Fruit fly (Drosophila melanogaster) whole organism, embryonic: ENCODE data around the gene CG33191.
A peak's percentile ranks its signal among the peaks of the same experiment; 100 is the strongest.

Experiments used
- ATbp ChIP-seq: fragments of 200-800 bp; sonication (Bioruptor generic); optimal IDR thresholded peaks from 2 replicates; lab custom pipeline; 2017; ENCODE audit warnings: missing biosample characterization, mild to moderate bottlenecking, missing genetic modification characterization, missing genetic modification reagents
- Ada2b ChIP-seq: fragments of 200-800 bp; sonication (Bioruptor generic); IDR thresholded peaks from 2 replicates; pipeline ENCODE4 v1.3.6; 2022; ENCODE audit warnings: missing biosample characterization, missing genetic modification characterization
- CG10267 ChIP-seq: fragments of 200-800 bp; sonication (Bioruptor generic); optimal IDR thresholded peaks from 2 replicates; lab custom pipeline; 2018; ENCODE audit warnings: missing biosample characterization, mild to moderate bottlenecking, missing genetic modification characterization, moderate library complexity
- CG10366 ChIP-seq: fragments of 200-800 bp; sonication (Bioruptor generic); IDR thresholded peaks from 2 replicates; pipeline ENCODE4 v1.3.6; 2022; ENCODE audit warnings: missing biosample characterization, missing genetic modification characterization
- CG11398 ChIP-seq: fragments of 200-800 bp; sonication (Bioruptor generic); optimal IDR thresholded peaks from 2 replicates; lab custom pipeline; 2016; ENCODE audit warnings: missing biosample characterization, missing genetic modification characterization
- CG11504 ChIP-seq: fragments of 200-800 bp; sonication (Bioruptor generic); optimal IDR thresholded peaks from 3 replicates; lab custom pipeline; 2019; ENCODE audit warnings: missing biosample characterization, mild to moderate bottlenecking, missing genetic modification characterization, moderate library complexity
- CG11696 ChIP-seq: fragments of 200-800 bp; sonication (Bioruptor generic); IDR thresholded peaks from 2 replicates; pipeline ENCODE4 v1.3.6; 2022; ENCODE audit warnings: missing biosample characterization, missing genetic modification characterization
- CG12659 ChIP-seq: fragments of 200-800 bp; sonication (Bioruptor generic); optimal IDR thresholded peaks from 3 replicates; lab custom pipeline; 2017; ENCODE audit warnings: mild to moderate bottlenecking, missing biosample characterization, missing genetic modification reagents, missing genetic modification characterization
- CG13296 ChIP-seq: fragments of 200-800 bp; sonication (Bioruptor generic); optimal IDR thresholded peaks from 3 replicates; lab custom pipeline; 2018; ENCODE audit warnings: missing biosample characterization, mild to moderate bottlenecking, missing genetic modification characterization
- CG14441 ChIP-seq: fragments of 200-800 bp; sonication (Bioruptor generic); IDR thresholded peaks from 2 replicates; pipeline ENCODE4 v1.3.6; 2022; ENCODE audit warnings: missing biosample characterization, missing genetic modification characterization
- CG14860 ChIP-seq: fragments of 200-800 bp; sonication (Bioruptor generic); IDR thresholded peaks from 3 replicates; pipeline ENCODE4 v1.3.6; 2022; ENCODE audit warnings: missing biosample characterization, missing genetic modification characterization; ENCODE audit not compliant: partially characterized antibody
- CG18619 ChIP-seq: fragments of 200-800 bp; sonication (Bioruptor generic); optimal IDR thresholded peaks from 3 replicates; lab custom pipeline; 2017; ENCODE audit warnings: missing biosample characterization, mild to moderate bottlenecking, missing genetic modification characterization
- CG2202 ChIP-seq: fragments of 200-800 bp; sonication (Bioruptor generic); optimal IDR thresholded peaks from 2 replicates; lab custom pipeline; 2018; ENCODE audit warnings: missing biosample characterization, mild to moderate bottlenecking, missing genetic modification characterization
- CG30431 ChIP-seq: fragments of 200-800 bp; sonication (Bioruptor generic); optimal IDR thresholded peaks from 2 replicates; lab custom pipeline; 2017; ENCODE audit warnings: missing biosample characterization, missing genetic modification characterization
- CG31365 ChIP-seq: fragments of 200-800 bp; sonication (Bioruptor generic); optimal IDR thresholded peaks from 2 replicates; lab custom pipeline; 2018; ENCODE audit warnings: missing biosample characterization, mild to moderate bottlenecking, missing genetic modification characterization
- CG32767 ChIP-seq: fragments of 200-800 bp; sonication (Bioruptor generic); IDR thresholded peaks from 2 replicates; pipeline ENCODE4 v1.3.6; 2022; ENCODE audit warnings: missing biosample characterization, missing genetic modification characterization
- CG33213 ChIP-seq: fragments of 200-800 bp; sonication (Bioruptor generic); optimal IDR thresholded peaks from 3 replicates; lab custom pipeline; 2016; ENCODE audit warnings: missing biosample characterization, missing genetic modification characterization
- CG34224 ChIP-seq: fragments of 200-800 bp; sonication (Bioruptor generic); IDR thresholded peaks from 3 replicates; pipeline ENCODE4 v1.3.6; 2022; ENCODE audit warnings: missing biosample characterization, missing genetic modification characterization; ENCODE audit not compliant: partially characterized antibody
- CG3847 ChIP-seq: fragments of 200-800 bp; sonication (Bioruptor generic); IDR thresholded peaks from 2 replicates; pipeline ENCODE4 v1.3.6; 2022; ENCODE audit warnings: missing biosample characterization, missing genetic modification characterization
- CG4424 ChIP-seq: fragments of 200-800 bp; sonication (Bioruptor generic); optimal IDR thresholded peaks from 3 replicates; lab custom pipeline; 2016; ENCODE audit warnings: missing biosample characterization, missing genetic modification characterization
- CG5245 ChIP-seq: fragments of 200-800 bp; sonication (Bioruptor generic); optimal IDR thresholded peaks from 3 replicates; lab custom pipeline; 2016; ENCODE audit warnings: missing biosample characterization, missing genetic modification characterization
- CG6654 ChIP-seq: fragments of 200-800 bp; sonication (Bioruptor generic); optimal IDR thresholded peaks from 2 replicates; lab custom pipeline; 2017; ENCODE audit warnings: missing biosample characterization, mild to moderate bottlenecking, missing genetic modification characterization
- CG7786 ChIP-seq: fragments of 200-800 bp; sonication (Bioruptor generic); optimal IDR thresholded peaks from 2 replicates; lab custom pipeline; 2016; ENCODE audit warnings: missing biosample characterization, missing genetic modification characterization
- Dip3 ChIP-seq: fragments of 200-800 bp; sonication (Bioruptor generic); optimal IDR thresholded peaks from 3 replicates; lab custom pipeline; 2016; ENCODE audit warnings: missing biosample characterization, missing genetic modification characterization
- Hmx ChIP-seq: fragments of 200-800 bp; sonication (Bioruptor generic); optimal IDR thresholded peaks from 2 replicates; lab custom pipeline; 2016; ENCODE audit warnings: missing biosample characterization, missing genetic modification characterization
- Hr39 ChIP-seq: fragments of >200 bp; optimal IDR thresholded peaks from 2 replicates; lab custom pipeline; 2017
- Lim3 ChIP-seq: fragments of 200-800 bp; sonication (Bioruptor generic); IDR thresholded peaks from 2 replicates; pipeline ENCODE4 v1.3.6; 2022; ENCODE audit warnings: missing biosample characterization, missing genetic modification characterization
- Med ChIP-seq: fragments of 200-800 bp; sonication (Bioruptor generic); peaks from one replicate; lab custom pipeline; 2016; ENCODE audit warnings: missing biosample characterization, missing genetic modification characterization, mild to moderate bottlenecking, inconsistent platforms, moderate library complexity
- NfI ChIP-seq: fragments of 200-800 bp; sonication (Bioruptor generic); optimal IDR thresholded peaks from 3 replicates; lab custom pipeline; 2018; ENCODE audit warnings: missing biosample characterization, mild to moderate bottlenecking, missing genetic modification characterization, moderate library complexity
- Sry-δ ChIP-seq: fragments of 200-800 bp; sonication (Bioruptor generic); optimal IDR thresholded peaks from 2 replicates; lab custom pipeline; 2016; ENCODE audit warnings: missing biosample characterization, missing genetic modification characterization
- Ssrp ChIP-seq: fragments of 200-800 bp; sonication (Bioruptor generic); optimal IDR thresholded peaks from 2 replicates; lab custom pipeline; 2018; ENCODE audit warnings: missing biosample characterization, mild to moderate bottlenecking, missing genetic modification characterization, moderate library complexity
- Stat92E ChIP-seq, 3 experiments: fragments of >200 bp in 2 of 3; fragments of 200-800 bp in 1 of 3; sonication (Bioruptor generic) in 1 of 3; optimal IDR thresholded peaks; 2 replicates each; lab custom pipeline; 2017 to 2019; ENCODE audit warnings: missing biosample characterization in 3 of 3, missing genetic modification characterization in 3 of 3, mild to moderate bottlenecking in 1 of 3, moderate library complexity in 1 of 3
- ara ChIP-seq: fragments of 200-800 bp; sonication (Bioruptor generic); IDR thresholded peaks from 2 replicates; pipeline ENCODE4 v1.3.6; 2022; ENCODE audit warnings: missing biosample characterization, missing genetic modification characterization
- crp ChIP-seq, 2 experiments: fragments of 200-800 bp; sonication (Bioruptor generic); optimal IDR thresholded peaks; 2 replicates in 1 of 2; 3 replicates in 1 of 2; lab custom pipeline; 2017; ENCODE audit warnings: missing biosample characterization in 2 of 2, missing genetic modification characterization in 2 of 2, mild to moderate bottlenecking in 1 of 2, moderate library complexity in 1 of 2
- dmrt11E ChIP-seq: fragments of 200-800 bp; sonication (Bioruptor generic); optimal IDR thresholded peaks from 3 replicates; lab custom pipeline; 2018; ENCODE audit warnings: missing biosample characterization, mild to moderate bottlenecking, missing genetic modification characterization, moderate library complexity
- esg ChIP-seq: fragments of 200-800 bp; sonication (Bioruptor generic); conservative IDR thresholded peaks from 2 replicates; pipeline ENCODE4 v1.3.6; 2022; ENCODE audit warnings: missing biosample characterization, missing genetic modification characterization
- ewg ChIP-seq: fragments of 200-800 bp; sonication (Bioruptor generic); optimal IDR thresholded peaks from 3 replicates; lab custom pipeline; 2017; ENCODE audit warnings: mild to moderate bottlenecking, missing biosample characterization, missing genetic modification reagents, missing genetic modification characterization
- ftz-f1 ChIP-seq: fragments of 200-800 bp; sonication (Bioruptor generic); optimal IDR thresholded peaks from 2 replicates; lab custom pipeline; 2016; ENCODE audit warnings: missing biosample characterization, missing genetic modification characterization
- gro ChIP-seq: fragments of 200-800 bp; sonication (Bioruptor generic); optimal IDR thresholded peaks from 2 replicates; lab custom pipeline; 2016; ENCODE audit warnings: missing biosample characterization, missing genetic modification characterization
- lbe ChIP-seq: fragments of 200-800 bp; sonication (Bioruptor generic); optimal IDR thresholded peaks from 2 replicates; lab custom pipeline; 2016; ENCODE audit warnings: missing biosample characterization, mild to moderate bottlenecking, missing genetic modification characterization
- peb ChIP-seq: fragments of 200-800 bp; sonication (Bioruptor generic); IDR thresholded peaks from 2 replicates; pipeline ENCODE4 v1.3.6; 2022; ENCODE audit warnings: missing biosample characterization, missing genetic modification characterization
- repo ChIP-seq: fragments of 200-800 bp; sonication (Bioruptor generic); optimal IDR thresholded peaks from 2 replicates; lab custom pipeline; 2016; ENCODE audit warnings: missing biosample characterization, missing genetic modification characterization
- row ChIP-seq: fragments of 200-800 bp; sonication (Bioruptor generic); IDR thresholded peaks from 3 replicates; pipeline ENCODE4 v1.3.6; 2022; ENCODE audit warnings: missing biosample characterization, missing genetic modification characterization
- sr ChIP-seq: fragments of 200-800 bp; sonication (Bioruptor generic); IDR thresholded peaks from 3 replicates; pipeline ENCODE4 v1.3.6; 2022; ENCODE audit warnings: missing biosample characterization, missing genetic modification characterization
- tin ChIP-seq: fragments of 200-800 bp; sonication (Bioruptor generic); optimal IDR thresholded peaks from 3 replicates; lab custom pipeline; 2016; ENCODE audit warnings: missing biosample characterization, missing genetic modification characterization
- vvl ChIP-seq: fragments of 200-800 bp; sonication (Bioruptor generic); IDR thresholded peaks from 2 replicates; pipeline ENCODE4 v1.3.6; 2022; ENCODE audit warnings: missing biosample characterization, missing genetic modification characterization
- wek ChIP-seq: fragments of 200-800 bp; sonication (Bioruptor generic); optimal IDR thresholded peaks from 3 replicates; lab custom pipeline; 2018; ENCODE audit warnings: missing biosample characterization, mild to moderate bottlenecking, missing genetic modification characterization, moderate library complexity
- zf30C ChIP-seq: fragments of 200-800 bp; sonication (Bioruptor generic); optimal IDR thresholded peaks from 3 replicates; lab custom pipeline; 2018; ENCODE audit warnings: missing biosample characterization, mild to moderate bottlenecking, missing genetic modification characterization
- zfh1 ChIP-seq: fragments of 200-800 bp; sonication (Bioruptor generic); IDR thresholded peaks from 3 replicates; pipeline ENCODE4 v1.3.6; 2022; ENCODE audit warnings: missing biosample characterization, missing genetic modification characterization

The CG33191 gene

dm6 chr3R:8810397-8811184 is 30.9 kb upstream of the CG33191 start (continued):
- TF ChIP-seq wek = peak; percentile 97
- no peak for TF ChIP-seq ftz-f1
- TF ChIP-seq ewg (GFP tag; lab: Kevin White, UChicago) = peak; percentile 74
- peak; percentile 98 for TF ChIP-seq ATbp (GFP tag; lab: Kevin White, UChicago)
- TF ChIP-seq Ada2b (GFP tag; lab: Robert Waterston, UW) = peak; percentile 39; the same call in 1 of the 2 replicates
- TF ChIP-seq CG32767 (GFP tag; lab: Robert Waterston, UW) = peak; percentile 38; the same call in 1 of the 2 replicates
- peak; percentile 46 for TF ChIP-seq vvl (GFP tag; lab: Robert Waterston, UW)
- no peak; the same call in 2 of the 3 replicates for TF ChIP-seq row (GFP tag; lab: Robert Waterston, UW)
- TF ChIP-seq CG2202 (tag; lab: Kevin White, UChicago) = peak; percentile 90
- TF ChIP-seq CG4424 = peak; percentile 44
- no peak for TF ChIP-seq CG14860 (GFP tag; lab: Robert Waterston, UW)
- peak; percentile 43; the same call in 1 of the 2 replicates for TF ChIP-seq peb
- TF ChIP-seq CG7786 (GFP tag; lab: Kevin White, UChicago) = peak; percentile 68
- TF ChIP-seq CG12659 (GFP tag; lab: Kevin White, UChicago) = peak; percentile 83
- TF ChIP-seq esg = no peak
- no peak for TF ChIP-seq CG11504 (tag; lab: Kevin White, UChicago)
- TF ChIP-seq CG31365 (tag; lab: Kevin White, UChicago) = peak; percentile 91
- TF ChIP-seq crp (GFP tag; optimal IDR thresholded peaks at IDR 0.05; lab: Kevin White, UChicago) = peak in 1 of 2 experiments; percentile 46
- TF ChIP-seq CG33213 = peak; percentile 84
- no peak; the same call in 1 of the 2 replicates for TF ChIP-seq Lim3
- TF ChIP-seq zfh1 = peak; percentile 66
- no peak for TF ChIP-seq CG3847 (GFP tag; lab: Robert Waterston, UW)
- peak; percentile 44 for TF ChIP-seq CG10267 (tag; lab: Kevin White, UChicago)
- TF ChIP-seq CG14441 (GFP tag; lab: Robert Waterston, UW) = peak; percentile 66
- peak; percentile 15 for TF ChIP-seq Sry-δ (GFP tag; lab: Kevin White, UChicago)
- peak; percentile 88 for TF ChIP-seq gro (GFP tag; lab: Kevin White, UChicago)
- TF ChIP-seq tin (GFP tag; lab: Kevin White, UChicago) = no peak
- peak; percentile 65 for TF ChIP-seq repo (GFP tag; lab: Kevin White, UChicago)
- TF ChIP-seq zf30C (GFP tag; lab: Kevin White, UChicago) = peak; percentile 46
- TF ChIP-seq CG5245 (GFP tag; lab: Kevin White, UChicago) = peak; percentile 17
- peak; percentile 94 for TF ChIP-seq CG13296 (GFP tag; lab: Kevin White, UChicago)
- peak; percentile 73 for TF ChIP-seq CG11696 (GFP tag; lab: Robert Waterston, UW)
- peak; percentile 90 for TF ChIP-seq CG18619
- TF ChIP-seq Dip3 (GFP tag; lab: Kevin White, UChicago) = peak; percentile 41
- TF ChIP-seq sr = peak; percentile 79
- peak; percentile 87 for TF ChIP-seq ara (GFP tag; lab: Robert Waterston, UW)
- peak; percentile 90 for TF ChIP-seq CG11398
- peak; percentile 79 for TF ChIP-seq NfI (GFP tag; lab: Kevin White, UChicago)
- no peak for TF ChIP-seq CG30431 (GFP tag; lab: Kevin White, UChicago)
- TF ChIP-seq Ssrp = no peak
- peak; percentile 53; the same call in 1 of the 2 replicates for TF ChIP-seq CG10366 (GFP tag; lab: Robert Waterston, UW)
- TF ChIP-seq Hr39 (lab: Kevin White, UChicago) = no peak
- TF ChIP-seq Hmx (GFP tag; lab: Kevin White, UChicago) = no peak
- TF ChIP-seq CG34224 (GFP tag; lab: Robert Waterston, UW) = no peak
- peak; percentile 77 for TF ChIP-seq dmrt11E
- TF ChIP-seq Stat92E (GFP tag; optimal IDR thresholded peaks at IDR 0.05; lab: Kevin White, UChicago) = no peak
- peak; percentile 94 for TF ChIP-seq Med (GFP tag; lab: Kevin White, UChicago)
- peak; percentile 79 for TF ChIP-seq lbe
- peak; percentile 19 for TF ChIP-seq CG6654 (GFP tag; lab: Kevin White, UChicago)
